Fruit fly (Drosophila melanogaster) whole organism, prepupa: Measurements from ENCODE around the gene CG4267.

Experiments used
- Blimp-1 ChIP-seq: fragments of 200-800 bp; sonication (Bioruptor generic); optimal IDR thresholded peaks from 3 replicates; lab custom pipeline; 2017; ENCODE audit warnings: missing biosample characterization, missing genetic modification characterization, mild to moderate bottlenecking, moderate library complexity, missing genetic modification reagents
- CG11762 ChIP-seq: fragments of 200-800 bp; sonication (Bioruptor generic); optimal IDR thresholded peaks from 3 replicates; lab custom pipeline; 2016; ENCODE audit warnings: missing biosample characterization, missing genetic modification characterization; ENCODE audit not compliant: insufficient read depth
- CG11902 ChIP-seq: fragments of 200-800 bp; sonication (Bioruptor generic); optimal IDR thresholded peaks from 3 replicates; lab custom pipeline; 2016; ENCODE audit warnings: missing biosample characterization, missing genetic modification characterization
- CG15336 ChIP-seq: fragments of 200-800 bp; sonication (Bioruptor generic); IDR thresholded peaks from 2 replicates; pipeline ENCODE4 v1.3.6; 2022; ENCODE audit warnings: missing biosample characterization, missing genetic modification characterization
- CG1621 ChIP-seq: fragments of 200-800 bp; sonication (Bioruptor generic); optimal IDR thresholded peaks from 3 replicates; lab custom pipeline; 2018; ENCODE audit warnings: missing biosample characterization, mild to moderate bottlenecking, missing genetic modification characterization
- CG16779 ChIP-seq: fragments of 200-800 bp; sonication (Bioruptor generic); optimal IDR thresholded peaks from 3 replicates; lab custom pipeline; 2017; ENCODE audit warnings: missing biosample characterization, mild to moderate bottlenecking, missing genetic modification characterization
- CG3032 ChIP-seq: fragments of 200-800 bp; optimal IDR thresholded peaks from 2 replicates; lab custom pipeline; 2019; ENCODE audit warnings: missing biosample characterization, mild to moderate bottlenecking, missing genetic modification characterization, moderate library complexity
- CG31627 ChIP-seq: fragments of 200-800 bp; sonication (Bioruptor generic); optimal IDR thresholded peaks from 3 replicates; lab custom pipeline; 2016; ENCODE audit warnings: missing biosample characterization, missing genetic modification characterization
- CG32006 ChIP-seq: fragments of 200-800 bp; sonication (Bioruptor generic); optimal IDR thresholded peaks from 3 replicates; lab custom pipeline; 2017; ENCODE audit warnings: missing biosample characterization, mild to moderate bottlenecking, missing genetic modification characterization
- CG34406 ChIP-seq: fragments of 200-800 bp; sonication (Bioruptor generic); optimal IDR thresholded peaks from 3 replicates; lab custom pipeline; 2016; ENCODE audit warnings: missing biosample characterization, missing genetic modification characterization
- CG4318 ChIP-seq: fragments of 200-800 bp; sonication (Bioruptor generic); optimal IDR thresholded peaks from 3 replicates; lab custom pipeline; 2017; ENCODE audit warnings: missing biosample characterization, mild to moderate bottlenecking, missing genetic modification characterization
- CG6792 ChIP-seq: fragments of 200-800 bp; sonication (Bioruptor generic); optimal IDR thresholded peaks from 3 replicates; lab custom pipeline; 2016; ENCODE audit warnings: missing biosample characterization, missing genetic modification characterization
- CG8319 ChIP-seq: fragments of 200-800 bp; sonication (Bioruptor generic); optimal IDR thresholded peaks from 3 replicates; lab custom pipeline; 2016; ENCODE audit warnings: missing biosample characterization, missing genetic modification characterization
- CG8632 ChIP-seq: fragments of 200-800 bp; sonication (Bioruptor generic); optimal IDR thresholded peaks from 3 replicates; lab custom pipeline; 2016; ENCODE audit warnings: missing biosample characterization, missing genetic modification characterization
- CG9139 ChIP-seq: fragments of 200-800 bp; sonication (Bioruptor generic); optimal IDR thresholded peaks from 3 replicates; lab custom pipeline; 2017; ENCODE audit warnings: missing biosample characterization, mild to moderate bottlenecking, missing genetic modification characterization
- Eip75B ChIP-seq: fragments of 200-800 bp; sonication (Bioruptor generic); optimal IDR thresholded peaks from 3 replicates; lab custom pipeline; 2016; ENCODE audit warnings: missing biosample characterization, missing genetic modification characterization
- Eip78C ChIP-seq: fragments of 200-800 bp; sonication (Bioruptor generic); peaks from one replicate; lab custom pipeline; 2016; ENCODE audit warnings: missing biosample characterization, missing genetic modification characterization
- Ets21C ChIP-seq: fragments of 200-800 bp; sonication (Bioruptor generic); optimal IDR thresholded peaks from 3 replicates; lab custom pipeline; 2016; ENCODE audit warnings: missing biosample characterization, missing genetic modification characterization
- Ets96B ChIP-seq: fragments of 200-800 bp; optimal IDR thresholded peaks from 2 replicates; lab custom pipeline; 2019; ENCODE audit warnings: missing biosample characterization, mild to moderate bottlenecking, missing genetic modification characterization, moderate library complexity
- Met ChIP-seq: fragments of 200-800 bp; sonication (Bioruptor generic); optimal IDR thresholded peaks from 3 replicates; lab custom pipeline; 2016; ENCODE audit warnings: missing biosample characterization, missing genetic modification characterization
- OdsH ChIP-seq: fragments of 200-800 bp; sonication (Bioruptor generic); optimal IDR thresholded peaks from 3 replicates; lab custom pipeline; 2016; ENCODE audit warnings: missing biosample characterization, missing genetic modification characterization
- Smox ChIP-seq: fragments of 200-800 bp; sonication (Bioruptor generic); optimal IDR thresholded peaks from 3 replicates; lab custom pipeline; 2016; ENCODE audit warnings: missing biosample characterization, missing genetic modification characterization
- Sox14 ChIP-seq: fragments of 200-800 bp; sonication (Bioruptor generic); optimal IDR thresholded peaks from 3 replicates; lab custom pipeline; 2016; ENCODE audit warnings: missing biosample characterization, missing genetic modification characterization
- achi ChIP-seq: fragments of 200-800 bp; sonication (Bioruptor generic); optimal IDR thresholded peaks from 3 replicates; lab custom pipeline; 2016; ENCODE audit warnings: missing biosample characterization, missing genetic modification characterization
- acj6 ChIP-seq: fragments of 200-800 bp; sonication (Bioruptor generic); optimal IDR thresholded peaks from 3 replicates; lab custom pipeline; 2016; ENCODE audit warnings: missing biosample characterization, missing genetic modification characterization
- cyc ChIP-seq: fragments of 200-800 bp; sonication (Bioruptor generic); optimal IDR thresholded peaks from 3 replicates; lab custom pipeline; 2016; ENCODE audit warnings: missing biosample characterization, missing genetic modification characterization
- dac ChIP-seq: fragments of 200-800 bp; sonication (Bioruptor generic); optimal IDR thresholded peaks from 2 replicates; lab custom pipeline; 2017; ENCODE audit warnings: missing biosample characterization, mild to moderate bottlenecking, missing genetic modification characterization
- esn ChIP-seq: fragments of 200-800 bp; sonication (Bioruptor generic); optimal IDR thresholded peaks from 2 replicates; lab custom pipeline; 2016; ENCODE audit warnings: missing biosample characterization, mild to moderate bottlenecking, missing genetic modification characterization, moderate library complexity
- fd85E ChIP-seq: fragments of 200-800 bp; sonication (Bioruptor generic); optimal IDR thresholded peaks from 3 replicates; lab custom pipeline; 2016; ENCODE audit warnings: missing biosample characterization, missing genetic modification characterization
- fkh ChIP-seq: fragments of 200-800 bp; sonication (Bioruptor generic); optimal IDR thresholded peaks from 3 replicates; lab custom pipeline; 2017; ENCODE audit warnings: missing biosample characterization, mild to moderate bottlenecking, missing genetic modification characterization, moderate library complexity
- lz ChIP-seq: fragments of 200-800 bp; sonication (Bioruptor generic); optimal IDR thresholded peaks from 3 replicates; lab custom pipeline; 2016; ENCODE audit warnings: missing biosample characterization, missing genetic modification characterization
- net ChIP-seq: fragments of 200-800 bp; sonication (Bioruptor generic); optimal IDR thresholded peaks from 3 replicates; lab custom pipeline; 2016; ENCODE audit warnings: missing biosample characterization, missing genetic modification characterization
- salr ChIP-seq, 2 experiments: fragments of 200-800 bp; sonication (Bioruptor generic); optimal IDR thresholded peaks; 3 replicates each; lab custom pipeline; 2016 to 2018; ENCODE audit warnings: missing biosample characterization in 2 of 2, missing genetic modification characterization in 2 of 2, mild to moderate bottlenecking in 1 of 2
- spab ChIP-seq: fragments of 200-800 bp; sonication (Bioruptor generic); optimal IDR thresholded peaks from 2 replicates; lab custom pipeline; 2017; ENCODE audit warnings: missing biosample characterization, mild to moderate bottlenecking, missing genetic modification characterization, missing genetic modification reagents
- topi ChIP-seq: fragments of 200-800 bp; sonication (Bioruptor generic); optimal IDR thresholded peaks from 3 replicates; lab custom pipeline; 2016; ENCODE audit warnings: missing biosample characterization, missing genetic modification characterization
- vri ChIP-seq: fragments of 200-800 bp; sonication (Bioruptor generic); optimal IDR thresholded peaks from 3 replicates; lab custom pipeline; 2016; ENCODE audit warnings: missing biosample characterization, mild to moderate bottlenecking, missing genetic modification characterization

Gene CG4267

dm6 chr2L:2202853-2203717 lies 39.1 kb upstream of the CG4267 start (continued):
- TF ChIP-seq Ets96B (tag; lab: Kevin White, UChicago) (peak; percentile 24), Blimp-1 (GFP tag; lab: Kevin White, UChicago) (peak; percentile 99), CG31627 (GFP tag; lab: Kevin White, UChicago) (no peak), CG34406 (GFP tag; lab: Kevin White, UChicago) (no peak), Met (peak; percentile 66), CG8319 (GFP tag; lab: Kevin White, UChicago) (no peak), CG11762 (GFP tag; lab: Kevin White, UChicago) (peak; percentile 40), CG8632 (GFP tag; lab: Kevin White, UChicago) (no peak), Ets21C (GFP tag; lab: Kevin White, UChicago) (peak; percentile 8), spab (GFP tag; lab: Kevin White, UChicago) (peak; percentile 10), CG16779 (tag; lab: Kevin White, UChicago) (peak; percentile 39), vri (peak; percentile 80), CG15336 (GFP tag; lab: Robert Waterston, UW) (peak; percentile 54), salr (GFP tag; optimal IDR thresholded peaks at IDR 0.05; lab: Kevin White, UChicago) (peak; percentile 35 to 37), cyc (GFP tag; lab: Kevin White, UChicago) (no peak), CG11902 (GFP tag; lab: Kevin White, UChicago) (no peak), fd85E (GFP tag; lab: Kevin White, UChicago) (peak; percentile 44), CG6792 (GFP tag; lab: Kevin White, UChicago) (peak; percentile 45), CG4318 (GFP tag; lab: Kevin White, UChicago) (no peak), acj6 (GFP tag; lab: Kevin White, UChicago) (peak; percentile 47)

DNA sequence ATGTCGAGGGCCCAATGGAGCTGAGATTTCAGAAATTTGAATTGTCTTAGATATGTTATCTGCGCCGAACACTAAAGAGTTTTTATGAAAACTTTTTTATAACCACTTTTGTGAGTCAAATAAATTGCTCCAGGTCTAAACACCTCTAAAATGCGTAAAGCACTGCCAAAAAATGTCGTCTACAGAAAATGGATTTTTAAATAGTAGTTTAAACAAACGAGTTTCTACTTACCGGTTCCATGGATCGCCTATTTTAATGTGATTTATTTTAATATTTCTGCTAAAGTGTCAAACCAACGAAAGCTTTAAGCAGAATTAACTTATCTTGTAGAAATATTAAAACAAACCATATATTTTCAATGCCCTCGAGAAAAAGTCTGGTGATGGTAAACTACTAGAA lies 36.1 kb upstream of the CG4267 start, which contains the start of gene CG31668:
Gene CG31668 (minus strand): TSS at position 101 of the 400 bp plus-strand sequence.
- TF ChIP-seq OdsH: no peak
- TF ChIP-seq CG9139 (GFP tag; lab: Kevin White, UChicago): no peak
- TF ChIP-seq Smox (GFP tag; lab: Kevin White, UChicago): no peak
- no peak for TF ChIP-seq CG1621 (tag; lab: Kevin White, UChicago)
- TF ChIP-seq net (GFP tag; lab: Kevin White, UChicago): no peak
- TF ChIP-seq Ets96B (tag; lab: Kevin White, UChicago): no peak
- TF ChIP-seq CG6792 (GFP tag; lab: Kevin White, UChicago): no peak

DNA sequence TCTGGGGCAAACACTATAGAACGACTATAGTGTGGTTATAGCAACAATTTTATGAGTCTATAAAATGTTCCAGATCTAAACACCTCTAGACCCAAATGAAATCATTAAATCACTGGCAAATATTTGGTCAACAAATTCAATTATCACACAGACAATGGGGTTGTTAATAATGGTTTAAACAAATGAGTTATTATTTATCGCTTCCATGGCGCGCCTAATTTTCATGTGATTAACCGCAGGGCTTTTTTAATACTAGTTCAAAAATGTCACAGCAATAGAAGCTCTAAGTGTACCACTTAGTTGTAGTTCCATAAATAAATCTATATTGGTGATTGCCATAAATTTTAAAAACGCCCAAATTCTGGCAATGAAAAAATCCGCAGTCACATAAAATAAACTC lies 33.2 kb upstream of the CG4267 start, which contains the start of gene CG33124:
Gene CG33124 (minus strand): TSS at position 101 of the 400 bp plus-strand sequence.
- TF ChIP-seq Eip75B: no peak
- TF ChIP-seq, all 60 proteins: peak for 0

dm6 chr2L:2212478-2212877 lies 29.7 kb upstream of the CG4267 start, which contains the start of gene CG15385:
TSS of gene CG15385 (minus strand) at chr2L:2212571.
- TF ChIP-seq CG15336 (GFP tag; lab: Robert Waterston, UW): no peak
- TF ChIP-seq Eip78C (GFP tag; lab: Kevin White, UChicago): peak; percentile 58

DNA sequence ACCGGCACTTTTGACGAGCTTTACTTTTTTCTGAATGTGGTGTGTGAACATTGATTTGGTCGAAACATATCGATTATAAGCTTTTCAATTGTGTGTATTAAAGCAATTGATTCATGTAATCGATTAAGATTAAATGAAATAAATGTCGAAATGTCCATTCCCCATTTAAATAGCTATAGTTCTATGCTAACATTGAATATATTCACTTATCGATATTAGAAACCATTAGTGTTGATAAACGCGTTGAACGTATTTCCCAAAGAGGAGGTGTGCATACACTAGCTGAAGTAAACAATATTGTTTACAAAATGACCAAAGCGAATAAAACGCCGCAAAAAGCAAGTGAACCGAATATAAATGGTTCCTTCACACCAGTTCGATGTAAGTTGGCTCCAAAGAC lies 28.2 kb upstream of the CG4267 start, which contains the start of the genes Uch and CG34174:
Gene Uch (minus strand): TSS at position 208 of the 400 bp plus-strand sequence.
Gene CG34174 (plus strand): TSS at position 263 of the 400 bp plus-strand sequence.
- TF ChIP-seq CG11902 (GFP tag; lab: Kevin White, UChicago) (no peak), dac (GFP tag; lab: Kevin White, UChicago) (no peak), CG4318 (GFP tag; lab: Kevin White, UChicago) (no peak), CG3032 (peak; percentile 18), achi (GFP tag; lab: Kevin White, UChicago) (no peak), cyc (GFP tag; lab: Kevin White, UChicago) (peak; percentile 21), Eip78C (GFP tag; lab: Kevin White, UChicago) (peak; percentile 54), lz (GFP tag; lab: Kevin White, UChicago) (peak; percentile 40), acj6 (GFP tag; lab: Kevin White, UChicago) (no peak), fkh (peak; percentile 96), CG32006 (GFP tag; lab: Kevin White, UChicago) (no peak), topi (GFP tag; lab: Kevin White, UChicago) (peak; percentile 36), CG16779 (tag; lab: Kevin White, UChicago) (no peak), esn (GFP tag; lab: Kevin White, UChicago) (peak; percentile 53), Sox14 (GFP tag; lab: Kevin White, UChicago) (peak; percentile 70)
